Fruit fly (Drosophila melanogaster): Measurements from ENCODE around the gene CG43074.

dm6 chr3L:3469709-3470108 is 14.7 kb downstream of the CG43074 start:
- TF ChIP-seq Abd-B (GFP tag; optimal IDR thresholded peaks at IDR 0.05), result no peak
- no peak for TF ChIP-seq Hr78 (GFP tag; optimal IDR thresholded peaks at IDR 0.05)
- no peak for TF ChIP-seq Dif (GFP tag; optimal IDR thresholded peaks at IDR 0.05; ENCODE audit: partially characterized antibody)
- no peak for TF ChIP-seq br (GFP tag; optimal IDR thresholded peaks at IDR 0.05)
- TF ChIP-seq Rel (GFP tag; optimal IDR thresholded peaks at IDR 0.05), result no peak
- no peak for TF ChIP-seq Rel (tag; optimal IDR thresholded peaks at IDR 0.05)
- no peak for TF ChIP-seq pan (optimal IDR thresholded peaks at IDR 0.05)
- no peak for TF ChIP-seq lola (GFP tag; optimal IDR thresholded peaks at IDR 0.05)
- no peak for TF ChIP-seq Myc (optimal IDR thresholded peaks at IDR 0.05)

All from whole organism, wandering third instar larva.